Worm (Caenorhabditis elegans) whole organism, L4 larva: ENCODE results near the gene pqn-70.
A peak's percentile ranks its signal among the peaks of the same experiment; 100 is the strongest.

Source experiments
- F10B5.3 ChIP-seq: sonication (generic microtip); optimal IDR thresholded peaks from 2 replicates; lab custom pipeline; 2016; ENCODE audit warnings: mild to moderate bottlenecking, missing genetic modification characterization, missing compliant biosample characterization
- T26A8.4 ChIP-seq: fragments of 200-800 bp; sonication (Bioruptor generic); IDR thresholded peaks from 2 replicates; pipeline ENCODE4 v1.3.6; 2022; ENCODE audit warnings: missing genetic modification characterization, missing compliant biosample characterization
- ZK337.2 ChIP-seq: fragments of 200-800 bp; sonication (Bioruptor generic); IDR thresholded peaks from 2 replicates; pipeline ENCODE4 v1.3.6; 2022; ENCODE audit warnings: missing genetic modification reagents, missing genetic modification characterization, missing compliant biosample characterization
- ZK546.5 ChIP-seq, 2 experiments: sonication (generic microtip); optimal IDR thresholded peaks; 2 replicates each; lab custom pipeline; 2017; ENCODE audit warnings: missing biosample characterization in 2 of 2, missing genetic modification characterization in 2 of 2
- aha-1 ChIP-seq: fragments of 150-350 bp; peaks from one replicate; lab custom pipeline; 2014; ENCODE audit warnings: missing biosample characterization, missing genetic modification characterization
- ama-1 ChIP-seq: fragments of 150-350 bp; optimal IDR thresholded peaks from 2 replicates; lab custom pipeline; 2014; ENCODE audit warnings: inconsistent platforms, mixed read lengths
- arid-1 ChIP-seq: fragments of 200-800 bp; sonication (Bioruptor generic); conservative IDR thresholded peaks from 2 replicates; pipeline ENCODE4 v1.3.6; 2022; ENCODE audit warnings: missing genetic modification reagents, missing genetic modification characterization, missing compliant biosample characterization
- ceh-32 ChIP-seq: sonication (generic microtip); optimal IDR thresholded peaks from 2 replicates; lab custom pipeline; 2016; ENCODE audit warnings: mild to moderate bottlenecking, missing genetic modification characterization, missing compliant biosample characterization; ENCODE audit not compliant: poor library complexity
- ceh-44 ChIP-seq: fragments of 200-800 bp; sonication (Bioruptor generic); IDR thresholded peaks from 2 replicates; pipeline ENCODE4 v1.3.6; 2022; ENCODE audit warnings: missing genetic modification reagents, missing genetic modification characterization, missing compliant biosample characterization
- ces-1 ChIP-seq: fragments of 150-350 bp; sonication (generic microtip); optimal IDR thresholded peaks from 4 replicates; lab custom pipeline; 2014; ENCODE audit warnings: missing biosample characterization, missing genetic modification reagents, missing genetic modification characterization
- daf-12 ChIP-seq: fragments of 150-350 bp; optimal IDR thresholded peaks from 2 replicates; lab custom pipeline; 2014; ENCODE audit warnings: missing biosample characterization, missing genetic modification reagents, missing genetic modification characterization
- daf-8 ChIP-seq: fragments of 200-800 bp; sonication (Bioruptor generic); IDR thresholded peaks from 2 replicates; pipeline ENCODE4 v1.3.6; 2022; ENCODE audit warnings: missing genetic modification characterization, missing compliant biosample characterization
- dpl-1 ChIP-seq: fragments of 150-350 bp; optimal IDR thresholded peaks from 2 replicates; lab custom pipeline; 2014; ENCODE audit warnings: missing biosample characterization, missing genetic modification reagents, missing genetic modification characterization
- egl-27 ChIP-seq: sonication (generic microtip); optimal IDR thresholded peaks from 3 replicates; lab custom pipeline; 2017; ENCODE audit warnings: missing biosample characterization, missing genetic modification reagents, missing genetic modification characterization
- fkh-10 ChIP-seq: fragments of 150-350 bp; optimal IDR thresholded peaks from 2 replicates; lab custom pipeline; 2014; ENCODE audit warnings: missing biosample characterization, missing genetic modification reagents, missing genetic modification characterization
- hlh-11 ChIP-seq: fragments of 200-800 bp; sonication (Bioruptor generic); optimal IDR thresholded peaks from 2 replicates; lab custom pipeline; 2018; ENCODE audit warnings: mild to moderate bottlenecking, missing genetic modification characterization, missing compliant biosample characterization
- hlh-30 ChIP-seq: sonication (generic microtip); optimal IDR thresholded peaks from 2 replicates; lab custom pipeline; 2017; ENCODE audit warnings: antibody characterized with exemption, mild to moderate bottlenecking, missing genetic modification characterization, missing compliant biosample characterization; ENCODE audit not compliant: insufficient read depth
- lin-1 ChIP-seq: fragments of 200-800 bp; sonication (Bioruptor generic); IDR thresholded peaks from 2 replicates; pipeline ENCODE4 v1.3.6; 2022; ENCODE audit warnings: missing genetic modification reagents, missing genetic modification characterization, missing compliant biosample characterization
- lin-13 ChIP-seq: fragments of 150-350 bp; optimal IDR thresholded peaks from 2 replicates; lab custom pipeline; 2014; ENCODE audit warnings: missing biosample characterization, missing genetic modification reagents, missing genetic modification characterization
- lin-29 ChIP-seq: fragments of 200-800 bp; sonication (Bioruptor generic); IDR thresholded peaks from 2 replicates; pipeline ENCODE4 v1.3.6; 2022; ENCODE audit warnings: missing genetic modification reagents, missing genetic modification characterization, missing compliant biosample characterization
- mep-1 ChIP-seq: fragments of 150-350 bp; sonication (generic microtip); optimal IDR thresholded peaks from 3 replicates; lab custom pipeline; 2014; ENCODE audit warnings: missing biosample characterization, missing genetic modification characterization
- mxl-3 ChIP-seq: fragments of 200-800 bp; sonication (Bioruptor generic); optimal IDR thresholded peaks from 2 replicates; lab custom pipeline; 2018; ENCODE audit warnings: mild to moderate bottlenecking, missing genetic modification characterization, missing compliant biosample characterization
- nhr-111 ChIP-seq: fragments of 200-800 bp; sonication (Bioruptor generic); optimal IDR thresholded peaks from 2 replicates; lab custom pipeline; 2018; ENCODE audit warnings: mild to moderate bottlenecking, missing genetic modification characterization, missing compliant biosample characterization
- nhr-25 ChIP-seq: sonication (generic microtip); optimal IDR thresholded peaks from 2 replicates; lab custom pipeline; 2017; ENCODE audit warnings: missing genetic modification characterization, mild to moderate bottlenecking, missing compliant biosample characterization, antibody characterized with exemption, moderate library complexity, borderline replicate concordance; ENCODE audit not compliant: insufficient read depth
- nhr-28 ChIP-seq: fragments of 150-350 bp; optimal IDR thresholded peaks from 2 replicates; lab custom pipeline; 2014; ENCODE audit warnings: missing biosample characterization, missing genetic modification characterization
- nhr-42 ChIP-seq: fragments of 200-800 bp; sonication (Bioruptor generic); IDR thresholded peaks from 2 replicates; pipeline ENCODE4 v1.3.6; 2022; ENCODE audit warnings: missing genetic modification characterization, missing compliant biosample characterization
- nhr-48 ChIP-seq: sonication (generic microtip); optimal IDR thresholded peaks from 2 replicates; lab custom pipeline; 2016; ENCODE audit warnings: mild to moderate bottlenecking, missing genetic modification characterization, missing compliant biosample characterization
- nhr-6 ChIP-seq: fragments of 150-350 bp; optimal IDR thresholded peaks from 2 replicates; lab custom pipeline; 2014; ENCODE audit warnings: missing biosample characterization, missing genetic modification characterization
- pha-4 ChIP-seq, 2 experiments: fragments of 150-350 bp in 1 of 2; fragments of 200-800 bp in 1 of 2; sonication (Bioruptor generic) in 1 of 2; IDR thresholded peaks in 1 of 2; optimal IDR thresholded peaks in 1 of 2; 2 replicates each; pipeline versions ENCODE4 v1.3.6 to Lab custom; 2014 to 2022; ENCODE audit warnings: missing genetic modification characterization in 2 of 2, missing genetic modification reagents in 2 of 2, missing biosample characterization in 1 of 2, missing compliant biosample characterization in 1 of 2
- pqm-1 ChIP-seq: sonication (generic microtip); optimal IDR thresholded peaks from 2 replicates; lab custom pipeline; 2017; ENCODE audit warnings: missing biosample characterization, missing genetic modification characterization
- spr-1 ChIP-seq: sonication (generic microtip); optimal IDR thresholded peaks from 2 replicates; lab custom pipeline; 2016; ENCODE audit warnings: mild to moderate bottlenecking, missing genetic modification characterization, missing compliant biosample characterization
- tra-1 ChIP-seq: fragments of 200-800 bp; sonication (Bioruptor generic); IDR thresholded peaks from 2 replicates; pipeline ENCODE4 v1.3.6; 2022; ENCODE audit warnings: missing genetic modification reagents, missing genetic modification characterization, missing compliant biosample characterization
- unc-39 ChIP-seq: sonication (generic microtip); optimal IDR thresholded peaks from 2 replicates; lab custom pipeline; 2017; ENCODE audit warnings: missing biosample characterization, missing genetic modification characterization
- unc-62 ChIP-seq, 3 experiments: fragments of 150-350 bp in 1 of 3; sonication (generic microtip); optimal IDR thresholded peaks in 2 of 3; peaks in 1 of 3; 1 replicate in 1 of 3; 2 replicates in 2 of 3; lab custom pipeline; 2014 to 2017; ENCODE audit warnings: missing biosample characterization in 3 of 3, missing genetic modification characterization in 3 of 3, missing genetic modification reagents in 3 of 3, missing genotype in 1 of 3
- zfp-3 ChIP-seq: fragments of 200-800 bp; sonication (Bioruptor generic); conservative IDR thresholded peaks from 2 replicates; pipeline ENCODE4 v1.3.6; 2022; ENCODE audit warnings: missing genetic modification reagents, missing genetic modification characterization, missing compliant biosample characterization

The pqn-70 gene

DNA sequence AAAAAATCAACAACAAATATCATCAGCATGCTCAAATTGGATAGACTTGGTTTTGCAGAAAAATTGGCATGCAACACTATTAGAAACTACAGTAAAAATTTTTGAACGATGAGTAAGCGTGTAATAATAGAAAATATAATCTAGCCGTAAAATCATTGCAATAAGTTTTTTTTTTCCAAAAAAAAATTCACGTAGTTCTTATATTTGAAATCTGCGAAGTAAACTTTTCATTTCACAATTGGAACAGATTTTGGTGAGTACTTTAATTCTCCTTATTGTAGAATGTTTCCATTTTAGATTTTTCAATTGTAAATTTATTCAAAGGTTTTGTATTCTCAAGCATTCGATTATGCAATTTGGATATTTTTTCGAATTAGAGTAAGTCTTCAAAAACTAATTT is 28.2 kb downstream of the pqn-70 start, which contains the start of gene K10D6.3:
Gene K10D6.3, plus strand, starts transcription at position 301 of the 400 bp plus-strand sequence.
- peak; percentile 74 for TF ChIP-seq aha-1 (tag; lab: Kevin White, UChicago)
- no peak for TF ChIP-seq pqm-1 (tag; lab: Kevin White, UChicago)
- TF ChIP-seq pha-4 (GFP tag; IDR thresholded peaks at IDR 0.05; lab: Robert Waterston, UW), result no peak
- no peak for TF ChIP-seq pha-4 (tag; optimal IDR thresholded peaks at IDR 0.05; lab: Kevin White, UChicago)

DNA sequence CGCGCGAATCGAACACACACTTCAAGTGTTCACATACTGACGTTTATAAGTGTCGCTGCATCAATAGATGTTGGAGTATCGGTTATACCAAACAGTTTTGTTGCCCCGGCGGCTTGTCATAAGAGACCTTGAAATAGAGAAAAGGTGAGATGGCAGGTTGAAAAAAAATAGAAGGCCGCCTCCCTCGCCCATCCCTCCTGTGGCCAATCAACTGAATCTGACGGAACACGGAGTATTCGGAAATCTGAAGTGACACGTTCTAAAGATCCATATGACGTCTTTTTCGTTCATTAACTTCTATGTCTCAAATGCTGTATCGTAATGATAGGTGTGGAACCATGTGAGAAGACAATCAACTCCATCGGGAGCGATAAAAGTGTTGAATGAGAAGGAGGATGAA is 29.0 kb downstream of the pqn-70 start:
- no peak for TF ChIP-seq ces-1 (GFP tag; lab: Kevin White, UChicago)
- no peak for TF ChIP-seq F10B5.3 (tag; lab: Kevin White, UChicago)
- TF ChIP-seq zfp-3 (GFP tag; lab: Robert Waterston, UW), result no peak
- TF ChIP-seq nhr-111 (GFP tag; lab: Kevin White, UChicago), result no peak
- no peak for TF ChIP-seq fkh-10 (GFP tag; lab: Kevin White, UChicago)
- peak; percentile 5 for TF ChIP-seq mxl-3
- TF ChIP-seq nhr-25 (tag; lab: Kevin White, UChicago), result peak; percentile 63
- TF ChIP-seq ama-1 (lab: Kevin White, UChicago), result no peak
- TF ChIP-seq ceh-44 (GFP tag; lab: Robert Waterston, UW), result no peak
- no peak for TF ChIP-seq arid-1
- TF ChIP-seq lin-13, result no peak
- TF ChIP-seq ceh-32, result no peak
- TF ChIP-seq lin-29 (GFP tag; lab: Robert Waterston, UW), result no peak

DNA sequence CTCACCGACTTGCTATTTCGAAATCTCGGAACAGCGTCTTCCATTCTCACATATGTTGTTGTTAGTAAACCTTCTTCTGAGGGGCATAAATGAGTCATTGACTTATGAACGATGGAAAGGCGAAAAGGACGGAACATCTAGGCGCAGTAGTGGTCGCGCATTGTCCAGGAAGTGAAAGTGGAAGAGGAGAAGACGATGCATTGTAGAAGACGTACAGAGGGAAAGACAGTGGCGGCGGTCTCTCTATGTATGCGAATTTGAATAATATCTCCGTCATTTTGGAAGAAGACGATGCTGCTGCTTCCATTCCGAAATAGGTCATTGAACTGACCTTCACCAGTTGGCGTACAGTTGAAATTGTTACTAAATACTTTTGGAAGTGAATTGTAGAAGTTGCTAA is 30.4 kb downstream of the pqn-70 start:
- no peak for TF ChIP-seq lin-29 (GFP tag; lab: Robert Waterston, UW)
- TF ChIP-seq aha-1 (tag; lab: Kevin White, UChicago), result peak; percentile 82

DNA sequence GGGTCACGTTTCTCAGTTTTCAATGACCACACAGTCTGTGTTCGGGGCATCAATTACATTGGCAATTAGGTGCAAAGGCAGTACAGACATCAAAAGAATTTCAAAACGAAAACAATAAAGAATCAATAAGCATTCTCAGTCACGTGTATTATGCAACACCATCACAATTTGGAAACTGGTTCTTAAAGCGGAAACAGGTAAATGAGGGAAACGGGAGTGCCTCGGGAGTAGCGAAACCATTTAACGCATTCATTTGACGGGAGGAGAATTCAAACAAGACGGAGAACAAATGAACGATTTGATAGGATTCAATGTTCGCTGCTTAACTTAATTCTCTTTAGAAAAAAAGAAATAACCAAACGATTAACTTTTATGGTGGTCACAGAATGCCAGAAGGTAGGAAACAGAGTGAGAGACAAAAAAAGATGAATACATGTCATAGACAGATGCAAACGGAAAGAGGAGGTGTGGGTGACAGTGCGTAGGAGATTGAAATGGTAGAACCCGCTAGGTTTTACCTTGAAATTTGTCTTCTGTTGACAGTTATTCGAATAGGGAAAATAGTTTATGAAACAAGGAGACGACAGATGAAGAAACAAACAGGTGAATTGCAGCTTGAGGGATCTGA is 31.8 kb downstream of the pqn-70 start:
- TF ChIP-seq ceh-32 (no peak), mep-1 (tag; lab: Kevin White, UChicago) (peak; percentile 7), hlh-30 (tag; lab: Kevin White, UChicago) (peak; percentile 21), nhr-28 (tag; lab: Kevin White, UChicago) (peak; percentile 16), dpl-1 (GFP tag; lab: Kevin White, UChicago) (no peak), aha-1 (tag; lab: Kevin White, UChicago) (peak; percentile 97)

DNA sequence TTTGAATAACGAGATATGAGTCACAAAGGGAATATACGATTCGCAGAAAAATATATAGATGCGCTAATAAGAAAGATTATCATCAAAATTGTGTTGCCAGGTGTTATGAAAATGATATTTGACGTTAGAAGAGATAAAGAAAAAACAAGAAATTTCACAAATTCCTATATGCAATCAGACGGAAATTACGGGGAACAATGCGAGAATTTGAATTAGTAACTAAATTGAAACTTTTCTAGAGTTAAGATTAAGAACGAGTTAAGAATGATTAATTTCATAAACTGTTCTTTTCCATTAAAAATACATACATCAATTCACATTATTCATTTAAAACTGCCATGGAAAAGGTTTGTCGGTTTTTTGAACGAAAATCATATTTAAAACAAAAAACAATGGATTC is 32.4 kb downstream of the pqn-70 start, which contains the start of gene clc-6:
Gene clc-6, minus strand, starts transcription at position 101 of the 400 bp plus-strand sequence.
- TF ChIP-seq nhr-42 (no peak), lin-1 (no peak), unc-39 (tag; lab: Kevin White, UChicago) (no peak), nhr-48 (no peak), spr-1 (tag; lab: Kevin White, UChicago) (no peak), T26A8.4 (GFP tag; lab: Robert Waterston, UW) (no peak), egl-27 (tag; lab: Kevin White, UChicago) (no peak), unc-62 (GFP tag; optimal IDR thresholded peaks at IDR 0.05 in 1 of 2; lab: Kevin White, UChicago) (no peak), unc-62 (tag; optimal IDR thresholded peaks at IDR 0.05; lab: Kevin White, UChicago) (no peak), ama-1 (lab: Kevin White, UChicago) (no peak), tra-1 (GFP tag; lab: Robert Waterston, UW) (no peak)

DNA sequence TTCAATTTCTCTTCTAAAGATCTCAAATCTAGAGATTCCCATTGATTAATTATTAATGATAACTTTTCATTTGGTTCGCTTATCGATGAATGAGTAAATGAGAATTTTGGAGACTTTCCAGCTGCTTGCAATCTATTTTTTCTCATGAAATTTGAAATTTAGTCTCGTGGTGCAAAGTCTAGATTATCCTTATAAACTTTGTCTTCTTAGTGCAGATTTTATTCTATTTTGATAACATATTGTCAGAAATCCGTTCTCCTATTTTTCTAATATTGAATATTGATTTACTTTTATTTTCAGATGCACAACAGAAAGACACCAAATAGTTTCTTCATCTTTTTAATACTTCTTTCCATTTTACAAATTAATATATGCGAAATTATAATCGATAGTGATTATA is 37.5 kb downstream of the pqn-70 start, which contains the start of gene lgc-49:
Gene lgc-49, plus strand, starts transcription at position 301 of the 400 bp plus-strand sequence.
- no peak for TF ChIP-seq nhr-6
- no peak for TF ChIP-seq daf-12 (tag; lab: Kevin White, UChicago)
- no peak for TF ChIP-seq hlh-11 (tag; lab: Kevin White, UChicago)
- TF ChIP-seq lin-29 (GFP tag; lab: Robert Waterston, UW), result no peak
- TF ChIP-seq fkh-10 (GFP tag; lab: Kevin White, UChicago), result no peak
- no peak for TF ChIP-seq ZK337.2 (GFP tag; lab: Robert Waterston, UW)
- no peak for TF ChIP-seq ZK546.5 (tag; optimal IDR thresholded peaks at IDR 0.05; lab: Kevin White, UChicago)
- TF ChIP-seq nhr-28 (tag; lab: Kevin White, UChicago), result no peak
- TF ChIP-seq daf-8 (GFP tag; lab: Robert Waterston, UW), result no peak
- no peak for TF ChIP-seq unc-39 (tag; lab: Kevin White, UChicago)
